Worm (Caenorhabditis elegans) whole organism, young adult: ENCODE results near the gene ZK430.5.

Experiments used
- B0336.3 ChIP-seq: fragments of 200-800 bp; sonication (Bioruptor generic); IDR thresholded peaks from 2 replicates; pipeline ENCODE4 v1.3.6; 2022; ENCODE audit warnings: missing genetic modification characterization, missing compliant biosample characterization
- ZK185.1 ChIP-seq: sonication (generic microtip); optimal IDR thresholded peaks from 2 replicates; lab custom pipeline; 2016; ENCODE audit warnings: mild to moderate bottlenecking, missing genetic modification characterization, missing compliant biosample characterization; ENCODE audit not compliant: poor library complexity, severe bottlenecking
- ceh-58 ChIP-seq: fragments of 200-800 bp; sonication (Bioruptor generic); IDR thresholded peaks from 2 replicates; pipeline ENCODE4 v1.3.6; 2022; ENCODE audit warnings: missing genetic modification characterization, missing compliant biosample characterization
- egl-18 ChIP-seq: fragments of 200-800 bp; sonication (Bioruptor generic); IDR thresholded peaks from 2 replicates; pipeline ENCODE4 v1.3.6; 2022; ENCODE audit warnings: missing genetic modification reagents, missing genetic modification characterization, missing compliant biosample characterization
- pha-4 ChIP-seq: fragments of 150-350 bp; sonication (generic microtip); optimal IDR thresholded peaks from 2 replicates; lab custom pipeline; 2014; ENCODE audit warnings: missing biosample characterization, missing genetic modification reagents, missing genetic modification characterization
- repo-1 ChIP-seq: sonication (generic microtip); optimal IDR thresholded peaks from 2 replicates; lab custom pipeline; 2017; ENCODE audit warnings: mild to moderate bottlenecking, missing genetic modification characterization, missing compliant biosample characterization
- sdz-38 ChIP-seq: sonication (generic microtip); optimal IDR thresholded peaks from 2 replicates; lab custom pipeline; 2016; ENCODE audit warnings: missing genotype, missing genetic modification characterization, missing compliant biosample characterization
- snpc-4 ChIP-seq, 5 experiments: fragments of 150-350 bp in 1 of 5; sonication (generic microtip) in 4 of 5; optimal IDR thresholded peaks; 2 replicates each; lab custom pipeline; 2014 to 2018; ENCODE audit warnings: missing genetic modification characterization in 5 of 5, missing biosample characterization in 3 of 5, antibody characterized with exemption in 2 of 5, mild to moderate bottlenecking in 2 of 5, missing compliant biosample characterization in 2 of 5, missing genotype in 2 of 5, moderate library complexity in 2 of 5, missing genetic modification reagents in 1 of 5
- somi-1 ChIP-seq: fragments of 200-800 bp; sonication (Bioruptor generic); optimal IDR thresholded peaks from 2 replicates; lab custom pipeline; 2018; ENCODE audit warnings: mild to moderate bottlenecking, missing genetic modification characterization, missing compliant biosample characterization
- unc-62 ChIP-seq: fragments of 150-350 bp; optimal IDR thresholded peaks from 2 replicates; lab custom pipeline; 2014; ENCODE audit warnings: missing biosample characterization, missing genetic modification reagents, missing genetic modification characterization
- ztf-28 ChIP-seq: fragments of 200-800 bp; sonication (Bioruptor generic); IDR thresholded peaks from 2 replicates; pipeline ENCODE4 v1.3.6; 2022; ENCODE audit warnings: missing genetic modification reagents, missing genetic modification characterization, missing compliant biosample characterization

- TF ChIP-seq B0336.3 = no peak
- TF ChIP-seq sdz-38 (tag; lab: Kevin White, UChicago) = no peak
- TF ChIP-seq snpc-4 (GFP tag; optimal IDR thresholded peaks at IDR 0.05; lab: Kevin White, UChicago) = no peak
- TF ChIP-seq snpc-4 (tag; optimal IDR thresholded peaks at IDR 0.05; lab: Kevin White, UChicago) = no peak
- TF ChIP-seq somi-1 (GFP tag; lab: Kevin White, UChicago) = no peak
- no peak for TF ChIP-seq ztf-28 (GFP tag; lab: Robert Waterston, UW)
- TF ChIP-seq egl-18 (GFP tag; lab: Robert Waterston, UW) = no peak
- TF ChIP-seq repo-1 (tag; lab: Kevin White, UChicago) = no peak
- no peak for TF ChIP-seq pha-4 (tag; lab: Kevin White, UChicago)
- no peak for TF ChIP-seq unc-62 (GFP tag; lab: Kevin White, UChicago)
- TF ChIP-seq ceh-58 (GFP tag; lab: Robert Waterston, UW) = no peak
- TF ChIP-seq ZK185.1 (tag; lab: Kevin White, UChicago) = no peak
Measured at ce11 chrII:4462842-4463241, 57.4 kb downstream of the ZK430.5 start.
